Fruit fly (Drosophila melanogaster): Measurements from ENCODE around the gene CG31715.

dm6 chr2L:10320174-10320775 lies 21.1 kb upstream of the CG31715 start:
- TF ChIP-seq CG6272 (GFP tag; IDR thresholded peaks at IDR 0.05) (no peak), NFAT (GFP tag; IDR thresholded peaks at IDR 0.05) (no peak), caup (GFP tag; optimal IDR thresholded peaks at IDR 0.05; ENCODE audit: severe bottlenecking) (no peak), CG7786 (GFP tag; optimal IDR thresholded peaks at IDR 0.05) (no peak), run (tag; optimal IDR thresholded peaks at IDR 0.05) (no peak), az2 (GFP tag; optimal IDR thresholded peaks at IDR 0.05) (no peak), CG14710 (tag; optimal IDR thresholded peaks at IDR 0.05) (no peak), CG12104 (GFP tag; optimal IDR thresholded peaks at IDR 0.05) (no peak), CG11560 (tag; IDR thresholded peaks at IDR 0.05) (no peak), Adf1 (GFP tag; IDR thresholded peaks at IDR 0.05) (no peak), Dbx (GFP tag; IDR thresholded peaks at IDR 0.05) (no peak), CG10366 (GFP tag; IDR thresholded peaks at IDR 0.05) (no peak)
